Worm (Caenorhabditis elegans): Measurements from ENCODE around the gene ldp-1.

ldp-1 gene

ce11 chrV:2126996-2127585, at the start of gene ldp-1:
Gene ldp-1 (plus strand): TSS chrV:2127535.
- TF ChIP-seq ceh-27 (GFP tag; optimal IDR thresholded peaks at IDR 0.05) (peak; percentile 47), sptf-2 (GFP tag; optimal IDR thresholded peaks at IDR 0.05) (no peak), efl-1 (GFP tag; optimal IDR thresholded peaks at IDR 0.05) (peak; percentile 49), xnd-1 (tag; optimal IDR thresholded peaks at IDR 0.05) (peak; percentile 8), lsl-1 (GFP tag; optimal IDR thresholded peaks at IDR 0.05) (peak; percentile 7), ztf-26 (tag; optimal IDR thresholded peaks at IDR 0.05) (no peak), egl-44 (GFP tag; IDR thresholded peaks at IDR 0.05) (no peak), hlh-26 (GFP tag; conservative IDR thresholded peaks at IDR 0.05) (no peak), K11D2.4 (GFP tag; IDR thresholded peaks at IDR 0.05) (0 out of 2 replicates have a peak, but pooled peaks have one; percentile 46), hmg-20 (GFP tag; IDR thresholded peaks at IDR 0.05) (no peak), ztf-22 (GFP tag; optimal IDR thresholded peaks at IDR 0.05) (no peak), mes-4 (tag; optimal IDR thresholded peaks at IDR 0.05) (no peak), ceh-91 (GFP tag; IDR thresholded peaks at IDR 0.05) (peak; percentile 45; the same call in 1 of the 2 replicates), ZK185.1 (tag; optimal IDR thresholded peaks at IDR 0.05; ENCODE audit: poor library complexity, severe bottlenecking) (peak; percentile 85), F33H1.4 (GFP tag; IDR thresholded peaks at IDR 0.05) (peak; percentile 27), ztf-25 (GFP tag; IDR thresholded peaks at IDR 0.05) (no peak), Y79H2A.3 (GFP tag; conservative IDR thresholded peaks at IDR 0.05) (no peak), ekl-4 (GFP tag; IDR thresholded peaks at IDR 0.05) (peak; percentile 9; the same call in 1 of the 2 replicates), ztf-18 (tag; optimal IDR thresholded peaks at IDR 0.05) (no peak), hlh-12 (tag; optimal IDR thresholded peaks at IDR 0.05) (no peak), lin-54 (GFP tag; optimal IDR thresholded peaks at IDR 0.05) (peak; percentile 79), cebp-1 (GFP tag; IDR thresholded peaks at IDR 0.05) (no peak), cebp-1 (tag; optimal IDR thresholded peaks at IDR 0.05) (peak; percentile 24), F37B4.10 (GFP tag; IDR thresholded peaks at IDR 0.05) (no peak), bed-2 (GFP tag; IDR thresholded peaks at IDR 0.05) (no peak), nhr-27 (tag; optimal IDR thresholded peaks at IDR 0.05) (no peak), T07F8.4 (tag; optimal IDR thresholded peaks at IDR 0.05) (no peak), unc-130 (GFP tag; optimal IDR thresholded peaks at IDR 0.05) (peak; percentile 76), rcor-1 (GFP tag; IDR thresholded peaks at IDR 0.05) (peak; percentile 46; the same call in 1 of the 2 replicates), zfh-2 (GFP tag; conservative IDR thresholded peaks at IDR 0.05) (no peak), hmg-1.2 (GFP tag; IDR thresholded peaks at IDR 0.05) (no peak), Y53F4B.3 (GFP tag; IDR thresholded peaks at IDR 0.05) (no peak), K12H6.12 (tag; optimal IDR thresholded peaks at IDR 0.05) (no peak), D2030.7 (GFP tag; IDR thresholded peaks at IDR 0.05) (peak; percentile 20; the same call in 1 of the 2 replicates), T26A5.8 (tag; optimal IDR thresholded peaks at IDR 0.05) (no peak), snpc-1.1 (tag; optimal IDR thresholded peaks at IDR 0.05; ENCODE audit: insufficient read depth) (peak; percentile 42), F23B12.7 (tag; optimal IDR thresholded peaks at IDR 0.05; ENCODE audit: insufficient read depth) (no peak), dpff-1 (tag; optimal IDR thresholded peaks at IDR 0.05) (no peak), nhr-90 (tag; optimal IDR thresholded peaks at IDR 0.05) (no peak), somi-1 (GFP tag; optimal IDR thresholded peaks at IDR 0.05) (no peak), bed-1 (GFP tag; IDR thresholded peaks at IDR 0.05) (0 out of 2 replicates have a peak, but pooled peaks have one; percentile 32), atf-7 (tag; optimal IDR thresholded peaks at IDR 0.05) (no peak), lin-35 (GFP tag; optimal IDR thresholded peaks at IDR 0.05) (peak; percentile 10 to 81 (median 34)), let-607 (tag; optimal IDR thresholded peaks at IDR 0.05) (no peak), F57C9.4 (tag; optimal IDR thresholded peaks at IDR 0.05) (no peak), snpc-3.4 (tag; optimal IDR thresholded peaks at IDR 0.05) (no peak), F22D6.2 (tag; optimal IDR thresholded peaks at IDR 0.05) (peak; percentile 60), C17E4.6 (GFP tag; IDR thresholded peaks at IDR 0.05) (no peak)

Data from whole organism, young adult.